Worm (Caenorhabditis elegans) whole organism, L4/young adult: ENCODE measurements around the gene str-125.

ENCODE experiments used
- W03F9.2 ChIP-seq: fragments of 150-350 bp; optimal IDR thresholded peaks from 2 replicates; lab custom pipeline; 2014; ENCODE audit warnings: missing biosample characterization, missing genetic modification characterization
- dao-5 ChIP-seq: sonication (generic microtip); optimal IDR thresholded peaks from 2 replicates; lab custom pipeline; 2016; ENCODE audit warnings: missing genotype, missing genetic modification characterization, moderate library complexity, missing compliant biosample characterization
- him-1 ChIP-seq: sonication (generic microtip); optimal IDR thresholded peaks from 2 replicates; lab custom pipeline; 2016; ENCODE audit warnings: missing genotype, missing genetic modification reagents, missing genetic modification characterization, missing compliant biosample characterization

DNA sequence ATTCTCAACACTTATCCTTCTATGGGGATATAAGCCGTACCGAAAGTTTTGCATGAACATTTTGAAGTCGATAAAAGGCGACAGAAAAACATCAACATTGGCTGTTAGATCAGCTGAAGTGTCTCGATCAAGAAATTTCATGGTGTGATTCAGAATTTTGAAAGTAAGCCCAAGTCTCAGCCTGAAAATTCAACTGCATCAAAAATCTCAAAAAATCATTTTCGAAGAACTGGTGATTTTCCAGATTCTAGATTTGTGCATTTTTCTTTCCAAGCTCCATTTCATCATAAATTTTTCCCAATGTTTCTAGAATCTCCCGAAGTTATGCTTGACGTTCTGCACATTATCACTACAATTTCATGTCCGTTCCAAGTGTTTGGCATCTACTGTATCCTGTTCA, 11.1 kb downstream of the str-125 start, which contains the start of gene srh-255:
- TF ChIP-seq W03F9.2 (tag; lab: Kevin White, UChicago) (no peak), him-1 (tag; lab: Kevin White, UChicago) (no peak), dao-5 (tag; lab: Kevin White, UChicago) (no peak)
